Fruit fly (Drosophila melanogaster) whole organism, embryonic: ENCODE results near the gene Klp10A.

Experiments used
- Ada2b ChIP-seq: fragments of 200-800 bp; sonication (Bioruptor generic); IDR thresholded peaks from 2 replicates; pipeline ENCODE4 v1.3.6; 2022; ENCODE audit warnings: missing biosample characterization, missing genetic modification characterization
- C15 ChIP-seq: fragments of 200-800 bp; sonication (Bioruptor generic); IDR thresholded peaks from 3 replicates; pipeline ENCODE4 v1.3.6; 2022; ENCODE audit warnings: missing biosample characterization, missing genetic modification characterization
- CG10274 ChIP-seq: fragments of 200-800 bp; sonication (Bioruptor generic); optimal IDR thresholded peaks from 3 replicates; lab custom pipeline; 2017; ENCODE audit warnings: missing biosample characterization, mild to moderate bottlenecking, missing genetic modification characterization
- CG11560 ChIP-seq: fragments of 200-800 bp; sonication (Bioruptor generic); IDR thresholded peaks from 3 replicates; pipeline ENCODE4 v1.3.6; 2022; ENCODE audit warnings: missing biosample characterization, missing genetic modification characterization
- CG11695 ChIP-seq: fragments of 200-800 bp; sonication (Bioruptor generic); IDR thresholded peaks from 3 replicates; pipeline ENCODE4 v1.3.6; 2022; ENCODE audit warnings: missing biosample characterization, missing genetic modification characterization
- CG11723 ChIP-seq: fragments of 200-800 bp; sonication (Bioruptor generic); optimal IDR thresholded peaks from 2 replicates; lab custom pipeline; 2017; ENCODE audit warnings: missing biosample characterization, mild to moderate bottlenecking, missing genetic modification characterization
- CG12219 ChIP-seq: fragments of 200-800 bp; sonication (Bioruptor generic); optimal IDR thresholded peaks from 3 replicates; lab custom pipeline; 2018; ENCODE audit warnings: missing biosample characterization, mild to moderate bottlenecking, missing genetic modification characterization
- CG12769 ChIP-seq: fragments of 200-800 bp; sonication (Bioruptor generic); optimal IDR thresholded peaks from 2 replicates; lab custom pipeline; 2019; ENCODE audit warnings: missing biosample characterization, mild to moderate bottlenecking, missing genetic modification characterization, moderate library complexity
- CG13296 ChIP-seq: fragments of 200-800 bp; sonication (Bioruptor generic); optimal IDR thresholded peaks from 3 replicates; lab custom pipeline; 2018; ENCODE audit warnings: missing biosample characterization, mild to moderate bottlenecking, missing genetic modification characterization
- CG16779 ChIP-seq: fragments of 200-800 bp; sonication (Bioruptor generic); IDR thresholded peaks from 2 replicates; pipeline ENCODE4 v1.3.6; 2022; ENCODE audit warnings: missing biosample characterization, missing genetic modification characterization
- CG16815 ChIP-seq: fragments of 200-800 bp; sonication (Bioruptor generic); optimal IDR thresholded peaks from 3 replicates; lab custom pipeline; 2017; ENCODE audit warnings: missing biosample characterization, mild to moderate bottlenecking, missing genetic modification characterization
- CG17802 ChIP-seq: fragments of 200-800 bp; sonication (Bioruptor generic); optimal IDR thresholded peaks from 2 replicates; lab custom pipeline; 2018; ENCODE audit warnings: missing biosample characterization, mild to moderate bottlenecking, missing genetic modification characterization, moderate library complexity
- CG18619 ChIP-seq: fragments of 200-800 bp; sonication (Bioruptor generic); optimal IDR thresholded peaks from 3 replicates; lab custom pipeline; 2017; ENCODE audit warnings: missing biosample characterization, mild to moderate bottlenecking, missing genetic modification characterization
- CG30431 ChIP-seq: fragments of 200-800 bp; sonication (Bioruptor generic); optimal IDR thresholded peaks from 2 replicates; lab custom pipeline; 2017; ENCODE audit warnings: missing biosample characterization, missing genetic modification characterization
- CG31388 ChIP-seq: fragments of 200-800 bp; sonication (Bioruptor generic); optimal IDR thresholded peaks from 2 replicates; lab custom pipeline; 2016; ENCODE audit warnings: missing biosample characterization, missing genetic modification characterization
- CG3407 ChIP-seq: fragments of 200-800 bp; sonication (Bioruptor generic); optimal IDR thresholded peaks from 2 replicates; lab custom pipeline; 2018; ENCODE audit warnings: missing biosample characterization, mild to moderate bottlenecking, missing genetic modification characterization
- CG3726 ChIP-seq: fragments of 200-800 bp; sonication (Bioruptor generic); IDR thresholded peaks from 3 replicates; pipeline ENCODE4, ENCODE4 v1.3.6; 2022; ENCODE audit warnings: missing biosample characterization, missing genetic modification characterization
- CG4617 ChIP-seq: fragments of 200-800 bp; sonication (Bioruptor generic); optimal IDR thresholded peaks from 3 replicates; lab custom pipeline; 2016; ENCODE audit warnings: missing biosample characterization, missing genetic modification characterization, borderline replicate concordance
- CG6683 ChIP-seq: fragments of 200-800 bp; sonication (Bioruptor generic); optimal IDR thresholded peaks from 2 replicates; lab custom pipeline; 2017; ENCODE audit warnings: missing biosample characterization, mild to moderate bottlenecking, missing genetic modification characterization, missing genetic modification reagents
- CG6765 ChIP-seq: fragments of 200-800 bp; sonication (Bioruptor generic); optimal IDR thresholded peaks from 3 replicates; lab custom pipeline; 2017; ENCODE audit warnings: missing biosample characterization, mild to moderate bottlenecking, missing genetic modification characterization
- CG8089 ChIP-seq: fragments of 200-800 bp; sonication (Bioruptor generic); optimal IDR thresholded peaks from 3 replicates; lab custom pipeline; 2016; ENCODE audit warnings: missing biosample characterization, missing genetic modification characterization
- CG8388 ChIP-seq: fragments of 200-800 bp; sonication (Bioruptor generic); optimal IDR thresholded peaks from 2 replicates; lab custom pipeline; 2019; ENCODE audit warnings: missing biosample characterization, mild to moderate bottlenecking, missing genetic modification characterization, moderate library complexity
- CG8478 ChIP-seq: fragments of >200 bp; optimal IDR thresholded peaks from 2 replicates; lab custom pipeline; 2018
- CG9727 ChIP-seq: fragments of 200-800 bp; sonication (Bioruptor generic); optimal IDR thresholded peaks from 3 replicates; lab custom pipeline; 2017; ENCODE audit warnings: missing biosample characterization, mild to moderate bottlenecking, missing genetic modification characterization
- CG9797 ChIP-seq: fragments of 200-800 bp; sonication (Bioruptor generic); optimal IDR thresholded peaks from 3 replicates; lab custom pipeline; 2018; ENCODE audit warnings: missing biosample characterization, mild to moderate bottlenecking, missing genetic modification characterization
- Dref ChIP-seq: fragments of 200-800 bp; sonication (Bioruptor generic); IDR thresholded peaks from 2 replicates; pipeline ENCODE4 v1.3.6; 2022; ENCODE audit warnings: missing biosample characterization, missing genetic modification characterization
- E2f2 ChIP-seq: fragments of 200-800 bp; sonication (Bioruptor generic); IDR thresholded peaks from 2 replicates; pipeline ENCODE4 v1.3.6; 2022; ENCODE audit warnings: missing biosample characterization, missing genetic modification characterization
- Hmr ChIP-seq: fragments of 200-800 bp; sonication (Bioruptor generic); optimal IDR thresholded peaks from 3 replicates; lab custom pipeline; 2017; ENCODE audit warnings: mild to moderate bottlenecking, missing biosample characterization, missing genetic modification reagents, missing genetic modification characterization
- Hmx ChIP-seq: fragments of 200-800 bp; sonication (Bioruptor generic); optimal IDR thresholded peaks from 2 replicates; lab custom pipeline; 2016; ENCODE audit warnings: missing biosample characterization, missing genetic modification characterization
- Opbp ChIP-seq: fragments of 200-800 bp; sonication (Bioruptor generic); IDR thresholded peaks from 3 replicates; pipeline ENCODE4 v1.3.6; 2022; ENCODE audit warnings: missing biosample characterization, missing genetic modification characterization; ENCODE audit not compliant: partially characterized antibody
- Pdp1 ChIP-seq, 2 experiments: fragments of 200-800 bp; sonication (Bioruptor generic); optimal IDR thresholded peaks; 3 replicates each; lab custom pipeline; 2016; ENCODE audit warnings: missing biosample characterization in 2 of 2, missing genetic modification characterization in 2 of 2, mild to moderate bottlenecking in 1 of 2, moderate library complexity in 1 of 2
- aop ChIP-seq: fragments of 200-800 bp; sonication (Bioruptor generic); IDR thresholded peaks from 2 replicates; pipeline ENCODE4 v1.3.6; 2022; ENCODE audit warnings: missing biosample characterization, missing genetic modification characterization
- chm ChIP-seq: fragments of 200-800 bp; sonication (Bioruptor generic); IDR thresholded peaks from 2 replicates; pipeline ENCODE4 v1.3.6; 2022; ENCODE audit warnings: missing biosample characterization, missing genetic modification characterization
- corto ChIP-seq: fragments of 200-800 bp; sonication (Bioruptor generic); optimal IDR thresholded peaks from 2 replicates; lab custom pipeline; 2016; ENCODE audit warnings: missing biosample characterization, mild to moderate bottlenecking, missing genetic modification characterization, moderate library complexity
- crol ChIP-seq: fragments of 200-800 bp; sonication (Bioruptor generic); IDR thresholded peaks from 2 replicates; pipeline ENCODE4 v1.3.6; 2022; ENCODE audit warnings: missing biosample characterization, missing genetic modification characterization
- da ChIP-seq: fragments of 200-800 bp; sonication (Bioruptor generic); optimal IDR thresholded peaks from 2 replicates; lab custom pipeline; 2016; ENCODE audit warnings: missing biosample characterization, missing genetic modification characterization
- fd64A ChIP-seq: fragments of 200-800 bp; sonication (Bioruptor generic); optimal IDR thresholded peaks from 3 replicates; lab custom pipeline; 2018; ENCODE audit warnings: missing biosample characterization, mild to moderate bottlenecking, missing genetic modification characterization
- grau ChIP-seq: fragments of 200-800 bp; optimal IDR thresholded peaks from 3 replicates; lab custom pipeline; 2019; ENCODE audit warnings: missing biosample characterization, mild to moderate bottlenecking, missing genetic modification characterization, moderate library complexity
- grn ChIP-seq: fragments of 200-800 bp; sonication (Bioruptor generic); optimal IDR thresholded peaks from 3 replicates; lab custom pipeline; 2017; ENCODE audit warnings: missing biosample characterization, missing genetic modification characterization
- gro ChIP-seq: fragments of 200-800 bp; sonication (Bioruptor generic); optimal IDR thresholded peaks from 2 replicates; lab custom pipeline; 2016; ENCODE audit warnings: missing biosample characterization, missing genetic modification characterization
- her ChIP-seq: fragments of 200-800 bp; sonication (Bioruptor generic); optimal IDR thresholded peaks from 2 replicates; lab custom pipeline; 2016; ENCODE audit warnings: missing biosample characterization, missing genetic modification characterization
- hth ChIP-seq: fragments of >200 bp; optimal IDR thresholded peaks from 2 replicates; lab custom pipeline; 2017; ENCODE audit warnings: inconsistent platforms
- jumu ChIP-seq: fragments of 200-800 bp; sonication (Bioruptor generic); optimal IDR thresholded peaks from 3 replicates; lab custom pipeline; 2016; ENCODE audit warnings: missing biosample characterization, missing genetic modification characterization
- pfk ChIP-seq: fragments of 200-800 bp; sonication (Bioruptor generic); optimal IDR thresholded peaks from 2 replicates; lab custom pipeline; 2018; ENCODE audit warnings: missing biosample characterization, mild to moderate bottlenecking, missing genetic modification characterization, moderate library complexity
- shn ChIP-seq: fragments of 200-800 bp; sonication (Bioruptor generic); optimal IDR thresholded peaks from 3 replicates; lab custom pipeline; 2016; ENCODE audit warnings: missing biosample characterization, missing genetic modification characterization
- sim ChIP-seq: fragments of 200-800 bp; sonication (Bioruptor generic); IDR thresholded peaks from 2 replicates; pipeline ENCODE4 v1.3.6; 2022; ENCODE audit warnings: missing biosample characterization, missing genetic modification characterization
- sqz ChIP-seq: fragments of 200-800 bp; sonication (Bioruptor generic); optimal IDR thresholded peaks from 3 replicates; lab custom pipeline; 2018; ENCODE audit warnings: missing biosample characterization, mild to moderate bottlenecking, missing genetic modification characterization
- ssp ChIP-seq: fragments of 200-800 bp; sonication (Bioruptor generic); IDR thresholded peaks from 2 replicates; pipeline ENCODE4 v1.3.6; 2022; ENCODE audit warnings: missing biosample characterization, missing genetic modification characterization
- sug ChIP-seq: fragments of 200-800 bp; optimal IDR thresholded peaks from 2 replicates; lab custom pipeline; 2019; ENCODE audit warnings: missing biosample characterization, mild to moderate bottlenecking, missing genetic modification characterization, moderate library complexity
- unc-4 ChIP-seq: fragments of 200-800 bp; sonication (Bioruptor generic); IDR thresholded peaks from 2 replicates; pipeline ENCODE4 v1.3.6; 2022; ENCODE audit warnings: missing biosample characterization, missing genetic modification characterization; ENCODE audit not compliant: partially characterized antibody
- vfl ChIP-seq: fragments of 200-800 bp; sonication (Bioruptor generic); optimal IDR thresholded peaks from 2 replicates; lab custom pipeline; 2016; ENCODE audit warnings: missing biosample characterization, missing genetic modification characterization
- yki ChIP-seq: fragments of >200 bp; optimal IDR thresholded peaks from 3 replicates; lab custom pipeline; 2018

Klp10A gene

DNA sequence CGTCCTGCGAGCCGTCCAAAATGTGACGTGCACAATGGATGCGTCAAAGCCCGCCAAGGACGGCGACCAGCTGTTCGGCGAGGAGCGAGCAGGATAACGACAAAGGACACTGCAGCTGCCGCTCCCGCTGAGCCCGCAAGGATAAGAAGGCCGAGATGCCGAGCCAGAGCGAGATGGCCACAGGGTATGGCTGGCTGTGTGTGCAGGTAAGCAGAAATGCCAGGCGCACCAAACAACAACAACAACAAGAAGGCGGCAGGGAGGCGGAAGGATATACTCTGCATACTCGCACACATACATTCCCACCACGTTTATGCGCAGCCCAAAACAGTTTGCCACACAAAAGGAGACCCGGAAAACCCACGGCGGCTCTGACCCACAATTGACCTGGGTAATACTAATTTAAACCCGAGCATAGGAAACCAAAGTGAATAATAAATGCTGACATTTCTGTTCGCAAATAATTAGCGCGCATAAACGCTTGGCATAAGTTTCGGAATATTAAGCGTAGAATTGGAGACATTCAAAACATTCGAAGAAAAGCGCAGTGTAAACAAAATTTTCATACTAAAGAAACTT lies 9.8 kb upstream of the Klp10A start (continued):
- TF ChIP-seq grau (no peak), CG9727 (GFP tag; lab: Kevin White, UChicago) (peak; percentile 49), CG10274 (GFP tag; lab: Kevin White, UChicago) (no peak), Hmx (GFP tag; lab: Kevin White, UChicago) (no peak), sim (no peak), vfl (no peak), corto (GFP tag; lab: Kevin White, UChicago) (no peak), CG13296 (no peak), hth (lab: Kevin White, UChicago) (no peak), CG4617 (GFP tag; lab: Kevin White, UChicago) (no peak), Dref (GFP tag; lab: Robert Waterston, UW) (no peak), unc-4 (GFP tag; lab: Robert Waterston, UW) (no peak), gro (peak; percentile 4), CG30431 (GFP tag; lab: Kevin White, UChicago) (no peak), CG3726 (GFP tag; lab: Robert Waterston, UW) (0 out of 3 replicates have a peak, but pooled peaks have one; percentile 26), sqz (no peak), Hmr (GFP tag; lab: Kevin White, UChicago) (no peak), Opbp (GFP tag; lab: Robert Waterston, UW) (no peak), pfk (no peak), Pdp1 (GFP tag; optimal IDR thresholded peaks at IDR 0.05; lab: Kevin White, UChicago) (peak in 1 of 2 experiments; percentile 14), C15 (GFP tag; lab: Robert Waterston, UW) (no peak), CG11560 (no peak), da (GFP tag; lab: Kevin White, UChicago) (peak; percentile 3), aop (GFP tag; lab: Robert Waterston, UW) (no peak), CG16815 (GFP tag; lab: Kevin White, UChicago) (no peak), CG8388 (GFP tag; lab: Kevin White, UChicago) (no peak), ssp (no peak), CG8089 (no peak), yki (no peak), CG17802 (tag; lab: Kevin White, UChicago) (no peak), CG6683 (no peak), jumu (GFP tag; lab: Kevin White, UChicago) (no peak), chm (GFP tag; lab: Robert Waterston, UW) (no peak), CG9797 (GFP tag; lab: Kevin White, UChicago) (no peak), CG31388 (GFP tag; lab: Kevin White, UChicago) (no peak), Ada2b (GFP tag; lab: Robert Waterston, UW) (no peak), her (GFP tag; lab: Kevin White, UChicago) (no peak), crol (GFP tag; lab: Robert Waterston, UW) (no peak), fd64A (GFP tag; lab: Kevin White, UChicago) (no peak), CG8478 (no peak), sug (tag; lab: Kevin White, UChicago) (no peak), CG16779 (GFP tag; lab: Robert Waterston, UW) (0 out of 2 replicates have a peak, but pooled peaks have one; percentile 34), CG3407 (GFP tag; lab: Kevin White, UChicago) (no peak), CG11695 (GFP tag; lab: Robert Waterston, UW) (peak; percentile 51; the same call in 1 of the 3 replicates), E2f2 (GFP tag; lab: Robert Waterston, UW) (0 out of 2 replicates have a peak, but pooled peaks have one; percentile 10), grn (GFP tag; lab: Kevin White, UChicago) (no peak), CG12769 (tag; lab: Kevin White, UChicago) (no peak), CG11723 (GFP tag; lab: Kevin White, UChicago) (no peak), CG18619 (GFP tag; lab: Kevin White, UChicago) (no peak), CG6765 (no peak), CG12219 (GFP tag; lab: Kevin White, UChicago) (no peak), shn (GFP tag; lab: Kevin White, UChicago) (no peak)
